Worm (Caenorhabditis elegans) whole organism, L4/young adult: ENCODE data around the gene C01G10.7.

Source experiments
- W03F9.2 ChIP-seq: fragments of 150-350 bp; optimal IDR thresholded peaks from 2 replicates; lab custom pipeline; 2014; ENCODE audit warnings: missing biosample characterization, missing genetic modification characterization
- dao-5 ChIP-seq: sonication (generic microtip); optimal IDR thresholded peaks from 2 replicates; lab custom pipeline; 2016; ENCODE audit warnings: missing genotype, missing genetic modification characterization, moderate library complexity, missing compliant biosample characterization
- him-1 ChIP-seq: sonication (generic microtip); optimal IDR thresholded peaks from 2 replicates; lab custom pipeline; 2016; ENCODE audit warnings: missing genotype, missing genetic modification reagents, missing genetic modification characterization, missing compliant biosample characterization

DNA sequence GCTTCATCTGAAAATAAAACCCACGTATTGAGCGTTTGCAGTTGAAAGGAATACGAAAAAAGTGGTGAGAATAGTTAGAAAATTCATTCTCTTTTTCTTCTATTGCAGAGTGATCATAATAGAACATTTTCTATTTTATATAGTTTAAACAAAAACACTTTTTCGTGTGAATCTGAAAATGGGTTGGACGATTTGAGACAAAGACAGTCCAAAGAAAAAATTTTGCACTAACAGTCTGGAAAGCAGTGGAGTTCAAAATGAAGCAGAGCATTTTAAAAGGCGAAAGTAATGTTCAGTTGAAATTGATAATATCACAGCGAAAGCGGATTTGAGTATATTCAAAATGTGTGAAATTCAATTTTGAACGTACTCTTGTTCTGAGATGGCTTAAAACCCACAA is 3.1 kb downstream of the C01G10.7 start, which contains the start of gene C01G10.18:
- TF ChIP-seq W03F9.2 (tag; lab: Kevin White, UChicago) (no peak), dao-5 (tag; lab: Kevin White, UChicago) (no peak), him-1 (tag; lab: Kevin White, UChicago) (no peak)
